Fruit fly (Drosophila melanogaster): Measurements from ENCODE around the gene Mms19.

Mms19 gene

dm6 chr3R:5198302-5198701 lies 34.0 kb upstream of the Mms19 start:
- TF ChIP-seq Myc (optimal IDR thresholded peaks at IDR 0.05), result no peak
- no peak for TF ChIP-seq tai (GFP tag; optimal IDR thresholded peaks at IDR 0.05)
- no peak for TF ChIP-seq Jra (GFP tag; optimal IDR thresholded peaks at IDR 0.05)
- TF ChIP-seq N (GFP tag; optimal IDR thresholded peaks at IDR 0.05), result no peak
- no peak for TF ChIP-seq CG9705 (GFP tag; optimal IDR thresholded peaks at IDR 0.05)
- peak; percentile 58 for TF ChIP-seq fru (GFP tag; optimal IDR thresholded peaks at IDR 0.05)
- TF ChIP-seq Sp1 (GFP tag; optimal IDR thresholded peaks at IDR 0.05), result peak; percentile 42
- no peak for TF ChIP-seq CG32264 (GFP tag; optimal IDR thresholded peaks at IDR 0.05)
- TF ChIP-seq ey (GFP tag; optimal IDR thresholded peaks at IDR 0.05), result peak; percentile 46
- peak; percentile 26 for TF ChIP-seq rgr (GFP tag; optimal IDR thresholded peaks at IDR 0.05)
- no peak for TF ChIP-seq usp (GFP tag; optimal IDR thresholded peaks at IDR 0.05)
- peak; percentile 23 for TF ChIP-seq br (GFP tag; optimal IDR thresholded peaks at IDR 0.05)
- TF ChIP-seq Vsx2 (GFP tag; optimal IDR thresholded peaks at IDR 0.05; ENCODE audit: partially characterized antibody), result no peak
- TF ChIP-seq HLH106 (tag; optimal IDR thresholded peaks at IDR 0.05), result peak; percentile 51
- no peak for TF ChIP-seq Dfd (GFP tag; optimal IDR thresholded peaks at IDR 0.05)
- peak; percentile 9 for TF ChIP-seq Hnf4 (GFP tag; optimal IDR thresholded peaks at IDR 0.05)
- TF ChIP-seq psq (GFP tag; optimal IDR thresholded peaks at IDR 0.05), result peak; percentile 11
- TF ChIP-seq Mio (GFP tag; optimal IDR thresholded peaks at IDR 0.05), result no peak
- TF ChIP-seq Dif (GFP tag; optimal IDR thresholded peaks at IDR 0.05; ENCODE audit: partially characterized antibody), result no peak
- TF ChIP-seq CrebA (GFP tag; optimal IDR thresholded peaks at IDR 0.05; ENCODE audit: borderline replicate concordance), result no peak
- peak; percentile 28 for TF ChIP-seq sv (GFP tag; optimal IDR thresholded peaks at IDR 0.05)
- peak; percentile 46 for TF ChIP-seq h (GFP tag; optimal IDR thresholded peaks at IDR 0.05)
- TF ChIP-seq Abd-B (GFP tag; optimal IDR thresholded peaks at IDR 0.05), result no peak
- no peak for TF ChIP-seq dsf (GFP tag; optimal IDR thresholded peaks at IDR 0.05; ENCODE audit: borderline replicate concordance)
- TF ChIP-seq OdsH (GFP tag; optimal IDR thresholded peaks at IDR 0.05), result peak; percentile 0
- TF ChIP-seq dmrt93B (GFP tag; optimal IDR thresholded peaks at IDR 0.05), result peak; percentile 0
- TF ChIP-seq dl (GFP tag; optimal IDR thresholded peaks at IDR 0.05; ENCODE audit: insufficient read depth in 1 of 2, partially characterized antibody in 2 of 2), result no peak
- peak in 1 of 2 experiments; percentile 52 for TF ChIP-seq foxo (GFP tag; optimal IDR thresholded peaks at IDR 0.05)

- TF ChIP-seq rgr (GFP tag; optimal IDR thresholded peaks at IDR 0.05), result no peak
- TF ChIP-seq OdsH (GFP tag; optimal IDR thresholded peaks at IDR 0.05), result no peak
- TF ChIP-seq fru (GFP tag; optimal IDR thresholded peaks at IDR 0.05), result no peak
- no peak for TF ChIP-seq ey (GFP tag; optimal IDR thresholded peaks at IDR 0.05)
- no peak for TF ChIP-seq N (GFP tag; optimal IDR thresholded peaks at IDR 0.05)
- no peak for TF ChIP-seq CG32264 (GFP tag; optimal IDR thresholded peaks at IDR 0.05)
- TF ChIP-seq Myc (optimal IDR thresholded peaks at IDR 0.05), result no peak
- no peak for TF ChIP-seq GATAd (GFP tag; optimal IDR thresholded peaks at IDR 0.05)
- no peak for TF ChIP-seq Mio (GFP tag; optimal IDR thresholded peaks at IDR 0.05)
- TF ChIP-seq jim (GFP tag; optimal IDR thresholded peaks at IDR 0.05), result no peak
- TF ChIP-seq Dif (GFP tag; optimal IDR thresholded peaks at IDR 0.05; ENCODE audit: partially characterized antibody), result no peak
Measured at dm6 chr3R:5199581-5199980, 32.8 kb upstream of the Mms19 start.

- TF ChIP-seq h (GFP tag; optimal IDR thresholded peaks at IDR 0.05) (no peak), woc (GFP tag; optimal IDR thresholded peaks at IDR 0.05) (no peak), Dfd (GFP tag; optimal IDR thresholded peaks at IDR 0.05) (no peak), Dif (GFP tag; optimal IDR thresholded peaks at IDR 0.05; ENCODE audit: partially characterized antibody) (no peak), br (GFP tag; optimal IDR thresholded peaks at IDR 0.05) (no peak), tai (GFP tag; optimal IDR thresholded peaks at IDR 0.05) (no peak), Abd-B (GFP tag; optimal IDR thresholded peaks at IDR 0.05) (no peak), ey (GFP tag; optimal IDR thresholded peaks at IDR 0.05) (no peak), Mio (GFP tag; optimal IDR thresholded peaks at IDR 0.05) (no peak), CrebA (GFP tag; optimal IDR thresholded peaks at IDR 0.05; ENCODE audit: borderline replicate concordance) (no peak), jim (GFP tag; optimal IDR thresholded peaks at IDR 0.05) (no peak), Hr78 (GFP tag; optimal IDR thresholded peaks at IDR 0.05) (no peak), brk (GFP tag; optimal IDR thresholded peaks at IDR 0.05) (no peak), Rel (GFP tag; optimal IDR thresholded peaks at IDR 0.05) (no peak), Rel (tag; optimal IDR thresholded peaks at IDR 0.05) (no peak), sv (GFP tag; optimal IDR thresholded peaks at IDR 0.05) (no peak), Hnf4 (GFP tag; optimal IDR thresholded peaks at IDR 0.05) (no peak), fru (GFP tag; optimal IDR thresholded peaks at IDR 0.05) (no peak), OdsH (GFP tag; optimal IDR thresholded peaks at IDR 0.05) (no peak), CG32264 (GFP tag; optimal IDR thresholded peaks at IDR 0.05) (no peak)
Measured at dm6 chr3R:5203796-5204195, 28.5 kb upstream of the Mms19 start.

All from whole organism, wandering third instar larva.